Worm (Caenorhabditis elegans) whole organism, L3 larva: ENCODE measurements around the gene sprr-2.

ENCODE experiments used
- R02D3.7 ChIP-seq: fragments of 150-350 bp; optimal IDR thresholded peaks from 2 replicates; lab custom pipeline; 2014; ENCODE audit warnings: missing biosample characterization, missing genetic modification characterization
- ZK546.5 ChIP-seq: sonication (generic microtip); optimal IDR thresholded peaks from 2 replicates; lab custom pipeline; 2017; ENCODE audit warnings: missing biosample characterization, missing genetic modification characterization
- aly-2 ChIP-seq: fragments of 150-350 bp; optimal IDR thresholded peaks from 2 replicates; lab custom pipeline; 2014; ENCODE audit warnings: missing biosample characterization, missing genetic modification characterization
- ama-1 ChIP-seq: fragments of 150-350 bp; optimal IDR thresholded peaks from 2 replicates; lab custom pipeline; 2018
- ceh-16 ChIP-seq: sonication (generic microtip); optimal IDR thresholded peaks from 2 replicates; lab custom pipeline; 2017; ENCODE audit warnings: missing biosample characterization, missing genetic modification characterization
- ceh-28 ChIP-seq: fragments of 150-350 bp; optimal IDR thresholded peaks from 2 replicates; lab custom pipeline; 2014; ENCODE audit warnings: missing biosample characterization, missing genetic modification reagents, missing genetic modification characterization
- ceh-82 ChIP-seq: fragments of 150-350 bp; optimal IDR thresholded peaks from 2 replicates; lab custom pipeline; 2014; ENCODE audit warnings: missing biosample characterization, missing genetic modification characterization
- ceh-9 ChIP-seq: sonication (generic microtip); optimal IDR thresholded peaks from 2 replicates; lab custom pipeline; 2018; ENCODE audit warnings: missing biosample characterization, missing genetic modification characterization
- daf-12 ChIP-seq: fragments of 150-350 bp; optimal IDR thresholded peaks from 2 replicates; lab custom pipeline; 2014; ENCODE audit warnings: missing biosample characterization, missing genetic modification reagents, missing genetic modification characterization
- egl-27 ChIP-seq: sonication (generic microtip); optimal IDR thresholded peaks from 4 replicates; lab custom pipeline; 2017; ENCODE audit warnings: missing biosample characterization, missing genetic modification reagents, missing genetic modification characterization
- egl-5 ChIP-seq: fragments of 150-350 bp; optimal IDR thresholded peaks from 2 replicates; lab custom pipeline; 2017; ENCODE audit warnings: missing biosample characterization, missing genetic modification reagents, missing genetic modification characterization, inconsistent platforms
- elt-1 ChIP-seq: fragments of 150-350 bp; optimal IDR thresholded peaks from 2 replicates; lab custom pipeline; 2014; ENCODE audit warnings: missing biosample characterization, missing genetic modification characterization
- elt-2 ChIP-seq: sonication (generic microtip); optimal IDR thresholded peaks from 2 replicates; lab custom pipeline; 2016; ENCODE audit warnings: missing genetic modification reagents, mild to moderate bottlenecking, missing genetic modification characterization, missing compliant biosample characterization
- elt-3 ChIP-seq, 3 experiments: fragments of 150-350 bp in 1 of 3; sonication (generic microtip) in 2 of 3; optimal IDR thresholded peaks; 2 replicates in 2 of 3; 4 replicates in 1 of 3; lab custom pipeline; 2014 to 2017; ENCODE audit warnings: missing biosample characterization in 3 of 3, missing genetic modification characterization in 3 of 3
- eor-1 ChIP-seq, 2 experiments: fragments of 150-350 bp; optimal IDR thresholded peaks; 2 replicates each; lab custom pipeline; 2014 to 2018; ENCODE audit warnings: missing biosample characterization in 2 of 2, missing genetic modification characterization in 2 of 2
- fkh-10 ChIP-seq: sonication (generic microtip); optimal IDR thresholded peaks from 2 replicates; lab custom pipeline; 2017; ENCODE audit warnings: missing biosample characterization, missing genetic modification reagents, missing genetic modification characterization
- fkh-2 ChIP-seq: fragments of 150-350 bp; optimal IDR thresholded peaks from 2 replicates; lab custom pipeline; 2014; ENCODE audit warnings: missing biosample characterization, missing genetic modification reagents, missing genetic modification characterization
- fos-1 ChIP-seq: fragments of 150-350 bp; optimal IDR thresholded peaks from 2 replicates; lab custom pipeline; 2014; ENCODE audit warnings: missing biosample characterization, missing genetic modification characterization
- hmg-11 ChIP-seq: sonication (generic microtip); optimal IDR thresholded peaks from 2 replicates; lab custom pipeline; 2016; ENCODE audit warnings: missing genetic modification characterization, missing compliant biosample characterization
- jun-1 ChIP-seq: fragments of 150-350 bp; optimal IDR thresholded peaks from 2 replicates; lab custom pipeline; 2014; ENCODE audit warnings: missing biosample characterization, missing genetic modification reagents, missing genetic modification characterization
- lin-15B ChIP-seq: fragments of 150-350 bp; optimal IDR thresholded peaks from 2 replicates; lab custom pipeline; 2014; ENCODE audit warnings: missing biosample characterization, missing genetic modification characterization
- lin-39 ChIP-seq: fragments of 150-350 bp; optimal IDR thresholded peaks from 2 replicates; lab custom pipeline; 2018; ENCODE audit warnings: missing biosample characterization, missing genetic modification reagents, missing genetic modification characterization
- lsy-12 ChIP-seq: sonication (generic microtip); optimal IDR thresholded peaks from 2 replicates; lab custom pipeline; 2016; ENCODE audit warnings: mild to moderate bottlenecking, missing genetic modification characterization, missing compliant biosample characterization
- mdl-1 ChIP-seq: fragments of 150-350 bp; optimal IDR thresholded peaks from 2 replicates; lab custom pipeline; 2014; ENCODE audit warnings: missing biosample characterization, missing genetic modification characterization
- mml-1 ChIP-seq: fragments of 150-350 bp; sonication (generic microtip); optimal IDR thresholded peaks from 3 replicates; lab custom pipeline; 2014; ENCODE audit warnings: missing biosample characterization, missing genetic modification characterization
- nfya-1 ChIP-seq: sonication (generic microtip); optimal IDR thresholded peaks from 2 replicates; lab custom pipeline; 2017; ENCODE audit warnings: missing genetic modification characterization, mild to moderate bottlenecking, missing compliant biosample characterization, antibody characterized with exemption, moderate library complexity; ENCODE audit not compliant: insufficient read depth
- nhr-11 ChIP-seq: fragments of 150-350 bp; optimal IDR thresholded peaks from 2 replicates; lab custom pipeline; 2014; ENCODE audit warnings: missing biosample characterization, missing genetic modification characterization
- nhr-12 ChIP-seq: fragments of 150-350 bp; optimal IDR thresholded peaks from 2 replicates; lab custom pipeline; 2014; ENCODE audit warnings: missing biosample characterization, missing genetic modification characterization
- nhr-23 ChIP-seq: fragments of 150-350 bp; optimal IDR thresholded peaks from 2 replicates; lab custom pipeline; 2014; ENCODE audit warnings: missing biosample characterization, missing genetic modification reagents, missing genetic modification characterization
- nhr-237 ChIP-seq: fragments of 150-350 bp; optimal IDR thresholded peaks from 2 replicates; lab custom pipeline; 2014; ENCODE audit warnings: missing biosample characterization, missing genetic modification characterization
- nhr-25 ChIP-seq: sonication (generic microtip); optimal IDR thresholded peaks from 2 replicates; lab custom pipeline; 2017; ENCODE audit warnings: missing biosample characterization, missing genetic modification characterization
- nhr-28 ChIP-seq: fragments of 150-350 bp; optimal IDR thresholded peaks from 2 replicates; lab custom pipeline; 2014; ENCODE audit warnings: missing biosample characterization, missing genetic modification characterization
- nhr-43 ChIP-seq: sonication (generic microtip); optimal IDR thresholded peaks from 2 replicates; lab custom pipeline; 2016; ENCODE audit warnings: mild to moderate bottlenecking, missing genetic modification characterization, missing compliant biosample characterization; ENCODE audit not compliant: poor library complexity, severe bottlenecking
- nhr-67 ChIP-seq: fragments of 150-350 bp; optimal IDR thresholded peaks from 2 replicates; lab custom pipeline; 2014; ENCODE audit warnings: missing biosample characterization, missing genetic modification characterization
- nhr-76 ChIP-seq: fragments of 150-350 bp; sonication (generic microtip); optimal IDR thresholded peaks from 5 replicates; lab custom pipeline; 2014; ENCODE audit warnings: missing biosample characterization, missing genetic modification characterization
- nhr-77 ChIP-seq: fragments of 150-350 bp; optimal IDR thresholded peaks from 2 replicates; lab custom pipeline; 2014; ENCODE audit warnings: missing biosample characterization, missing genetic modification characterization
- pha-4 ChIP-seq: fragments of 150-350 bp; optimal IDR thresholded peaks from 2 replicates; lab custom pipeline; 2014; ENCODE audit warnings: missing biosample characterization, missing genetic modification reagents, missing genetic modification characterization
- pqm-1 ChIP-seq: fragments of 150-350 bp; optimal IDR thresholded peaks from 2 replicates; lab custom pipeline; 2017; ENCODE audit warnings: missing biosample characterization, missing genetic modification characterization, inconsistent platforms
- sea-2 ChIP-seq: fragments of 150-350 bp; sonication (generic microtip); optimal IDR thresholded peaks from 4 replicates; lab custom pipeline; 2014; ENCODE audit warnings: missing biosample characterization, missing genetic modification reagents, missing genetic modification characterization
- skn-1 ChIP-seq: fragments of 150-350 bp; optimal IDR thresholded peaks from 2 replicates; lab custom pipeline; 2014; ENCODE audit warnings: missing biosample characterization, missing genetic modification characterization
- snpc-4 ChIP-seq: fragments of 150-350 bp; optimal IDR thresholded peaks from 2 replicates; lab custom pipeline; 2014; ENCODE audit warnings: missing biosample characterization, missing genetic modification characterization
- tbx-2 ChIP-seq: sonication (generic microtip); optimal IDR thresholded peaks from 2 replicates; lab custom pipeline; 2016; ENCODE audit warnings: mild to moderate bottlenecking, missing genetic modification characterization, missing compliant biosample characterization
- unc-39 ChIP-seq: sonication (generic microtip); optimal IDR thresholded peaks from 4 replicates; lab custom pipeline; 2017; ENCODE audit warnings: missing biosample characterization, missing genetic modification characterization
- unc-62 ChIP-seq: fragments of 150-350 bp; sonication (generic microtip); optimal IDR thresholded peaks from 4 replicates; lab custom pipeline; 2014; ENCODE audit warnings: missing biosample characterization, missing genetic modification reagents, missing genetic modification characterization
- zag-1 ChIP-seq: fragments of 150-350 bp; optimal IDR thresholded peaks from 2 replicates; lab custom pipeline; 2014; ENCODE audit warnings: missing biosample characterization, missing genetic modification characterization
- ztf-11 ChIP-seq: fragments of 150-350 bp; optimal IDR thresholded peaks from 2 replicates; lab custom pipeline; 2014; ENCODE audit warnings: missing biosample characterization, missing genetic modification characterization
- ztf-4 ChIP-seq: fragments of 150-350 bp; optimal IDR thresholded peaks from 2 replicates; lab custom pipeline; 2014; ENCODE audit warnings: missing biosample characterization, missing genetic modification characterization

sprr-2 gene

ce11 chrX:14812061-14812460 lies 18.8 kb downstream of the sprr-2 start, which contains the start of gene T04C10.3:
Gene T04C10.3, plus strand, starts transcription at chrX:14812361.
- no peak for TF ChIP-seq lsy-12 (tag; lab: Kevin White, UChicago)
- no peak for TF ChIP-seq sea-2 (GFP tag; lab: Kevin White, UChicago)
- no peak for TF ChIP-seq nhr-76 (tag; lab: Kevin White, UChicago)
- no peak for TF ChIP-seq lin-39 (tag; lab: Kevin White, UChicago)
- no peak for TF ChIP-seq elt-2
- no peak for TF ChIP-seq egl-5 (tag; lab: Kevin White, UChicago)
- TF ChIP-seq ceh-28 (tag; lab: Kevin White, UChicago) = no peak
- no peak for TF ChIP-seq aly-2 (tag; lab: Kevin White, UChicago)
- no peak for TF ChIP-seq lin-15B
- TF ChIP-seq nhr-23 (tag; lab: Kevin White, UChicago) = no peak
- TF ChIP-seq ztf-4 (tag; lab: Kevin White, UChicago) = no peak

- TF ChIP-seq tbx-2 (tag; lab: Kevin White, UChicago) (peak; percentile 80), ceh-9 (no peak), nhr-28 (tag; lab: Kevin White, UChicago) (no peak), ztf-11 (tag; lab: Kevin White, UChicago) (no peak), ZK546.5 (tag; lab: Kevin White, UChicago) (no peak), ceh-16 (tag; lab: Kevin White, UChicago) (no peak), fkh-2 (tag; lab: Kevin White, UChicago) (no peak), sea-2 (GFP tag; lab: Kevin White, UChicago) (no peak), elt-3 (tag; optimal IDR thresholded peaks at IDR 0.05; lab: Kevin White, UChicago) (no peak), nhr-77 (tag; lab: Kevin White, UChicago) (peak; percentile 81), unc-39 (tag; lab: Kevin White, UChicago) (no peak), skn-1 (tag; lab: Kevin White, UChicago) (peak; percentile 86), jun-1 (tag; lab: Kevin White, UChicago) (peak; percentile 82), ztf-4 (tag; lab: Kevin White, UChicago) (no peak), nhr-23 (tag; lab: Kevin White, UChicago) (peak; percentile 82), unc-62 (no peak), lin-39 (tag; lab: Kevin White, UChicago) (peak; percentile 57), nfya-1 (peak; percentile 62), mml-1 (tag; lab: Kevin White, UChicago) (no peak), nhr-67 (tag; lab: Kevin White, UChicago) (no peak), egl-27 (no peak), fkh-10 (no peak), R02D3.7 (tag; lab: Kevin White, UChicago) (no peak), nhr-11 (tag; lab: Kevin White, UChicago) (peak; percentile 11), fos-1 (no peak), zag-1 (tag; lab: Kevin White, UChicago) (peak; percentile 7), nhr-76 (tag; lab: Kevin White, UChicago) (no peak), hmg-11 (tag; lab: Kevin White, UChicago) (peak; percentile 63), eor-1 (tag; optimal IDR thresholded peaks at IDR 0.05; lab: Kevin White, UChicago) (no peak), mdl-1 (tag; lab: Kevin White, UChicago) (peak; percentile 37), pqm-1 (tag; lab: Kevin White, UChicago) (no peak), lsy-12 (tag; lab: Kevin White, UChicago) (peak; percentile 40), pha-4 (tag; lab: Kevin White, UChicago) (peak; percentile 91), aly-2 (tag; lab: Kevin White, UChicago) (no peak), elt-1 (tag; lab: Kevin White, UChicago) (peak; percentile 4), nhr-25 (tag; lab: Kevin White, UChicago) (peak; percentile 44), daf-12 (tag; lab: Kevin White, UChicago) (no peak), ceh-28 (tag; lab: Kevin White, UChicago) (peak; percentile 73), nhr-12 (tag; lab: Kevin White, UChicago) (no peak), elt-2 (peak; percentile 47), egl-5 (tag; lab: Kevin White, UChicago) (no peak), lin-15B (no peak), ama-1 (lab: Kevin White, UChicago) (no peak), snpc-4 (tag; lab: Kevin White, UChicago) (peak; percentile 58), nhr-43 (tag; lab: Kevin White, UChicago) (peak; percentile 59), ceh-82 (tag; lab: Kevin White, UChicago) (peak; percentile 9), nhr-237 (no peak)
These were observed 20.2 kb downstream of the sprr-2 start for ce11 chrX:14813398-14813797.
